Fruit fly (Drosophila melanogaster): ENCODE data around the gene CG1208.
A peak's percentile ranks its signal among the peaks of the same experiment; 100 is the strongest.

The CG1208 gene

dm6 chr3R:5791497-5791896 is 39.9 kb upstream of the CG1208 start, which contains the start of gene Hpf1 (continued):
- TF ChIP-seq CG12391 (tag; optimal IDR thresholded peaks at IDR 0.05), result peak; percentile 98
- TF ChIP-seq CG16813 (GFP tag; IDR thresholded peaks at IDR 0.05; ENCODE audit: partially characterized antibody), result no peak
- TF ChIP-seq Lhr (GFP tag; optimal IDR thresholded peaks at IDR 0.05), result peak; percentile 93
- no peak for TF ChIP-seq usp (GFP tag; optimal IDR thresholded peaks at IDR 0.05)
- peak; percentile 98 for TF ChIP-seq CG34376 (GFP tag; optimal IDR thresholded peaks at IDR 0.05)
- TF ChIP-seq CG1233 (GFP tag; optimal IDR thresholded peaks at IDR 0.05), result peak; percentile 97
- peak; percentile 94 for TF ChIP-seq trem (tag; optimal IDR thresholded peaks at IDR 0.05)
- TF ChIP-seq CG15269 (tag; optimal IDR thresholded peaks at IDR 0.05), result peak; percentile 99
- peak; percentile 96 for TF ChIP-seq gsb (GFP tag; IDR thresholded peaks at IDR 0.05)
- TF ChIP-seq Nf-YB (GFP tag; optimal IDR thresholded peaks at IDR 0.05), result peak; percentile 88
- peak; percentile 91 for TF ChIP-seq sqz (GFP tag; optimal IDR thresholded peaks at IDR 0.05)
- TF ChIP-seq CG13894 (tag; optimal IDR thresholded peaks at IDR 0.05), result peak; percentile 98
- peak; percentile 99 for TF ChIP-seq CG7839 (tag; optimal IDR thresholded peaks at IDR 0.05)
- peak; percentile 98 for TF ChIP-seq CG3065 (GFP tag; optimal IDR thresholded peaks at IDR 0.05)
- TF ChIP-seq CG17328 (GFP tag; IDR thresholded peaks at IDR 0.05), result peak; percentile 96
- peak; percentile 97 to 99 for TF ChIP-seq Pdp1 (GFP tag; optimal IDR thresholded peaks at IDR 0.05)
- peak; percentile 98 for TF ChIP-seq sob (GFP tag; IDR thresholded peaks at IDR 0.05)
- peak; percentile 98 for TF ChIP-seq Drgx (GFP tag; IDR thresholded peaks at IDR 0.05)
- TF ChIP-seq B-H2 (GFP tag; optimal IDR thresholded peaks at IDR 0.05), result peak; percentile 97
- no peak for TF ChIP-seq Trl (optimal IDR thresholded peaks at IDR 0.05)
- peak; percentile 99 for TF ChIP-seq Trl (GFP tag; optimal IDR thresholded peaks at IDR 0.05)
- peak; percentile 95 for TF ChIP-seq CG7987 (GFP tag; optimal IDR thresholded peaks at IDR 0.05)
- peak; percentile 98 for TF ChIP-seq Fer2 (tag; optimal IDR thresholded peaks at IDR 0.05)
- peak; percentile 99 for TF ChIP-seq zfh2 (GFP tag; optimal IDR thresholded peaks at IDR 0.05)
- TF ChIP-seq CG2202 (tag; optimal IDR thresholded peaks at IDR 0.05), result peak; percentile 96
- peak; percentile 97 for TF ChIP-seq Taf1 (GFP tag; IDR thresholded peaks at IDR 0.05)
- TF ChIP-seq Adf1 (GFP tag; IDR thresholded peaks at IDR 0.05), result peak; percentile 84
- peak; percentile 99 for TF ChIP-seq bab2 (GFP tag; optimal IDR thresholded peaks at IDR 0.05)
- peak; percentile 98 for TF ChIP-seq dmrt99B (tag; optimal IDR thresholded peaks at IDR 0.05)
- peak; percentile 92 for TF ChIP-seq CG18011 (GFP tag; optimal IDR thresholded peaks at IDR 0.05)
- TF ChIP-seq ato (GFP tag; IDR thresholded peaks at IDR 0.05; ENCODE audit: partially characterized antibody), result no peak
- peak; percentile 97 for TF ChIP-seq CG5245 (GFP tag; optimal IDR thresholded peaks at IDR 0.05)
- peak; percentile 99 for TF ChIP-seq slbo (GFP tag; IDR thresholded peaks at IDR 0.05)
- TF ChIP-seq CG14014 (GFP tag; IDR thresholded peaks at IDR 0.05), result peak; percentile 98
- peak; percentile 90 for TF ChIP-seq CG11560 (tag; IDR thresholded peaks at IDR 0.05)
- TF ChIP-seq Blimp-1 (GFP tag; optimal IDR thresholded peaks at IDR 0.05), result peak; percentile 95
- TF ChIP-seq Mes4 (GFP tag; optimal IDR thresholded peaks at IDR 0.05), result peak; percentile 97
- peak; percentile 80 for TF ChIP-seq CG7928 (GFP tag; optimal IDR thresholded peaks at IDR 0.05)
- TF ChIP-seq C15 (GFP tag; IDR thresholded peaks at IDR 0.05), result peak; percentile 94
- TF ChIP-seq CG1024 (GFP tag; IDR thresholded peaks at IDR 0.05), result peak; percentile 89
- peak; percentile 99 for TF ChIP-seq Chrac-16 (GFP tag; optimal IDR thresholded peaks at IDR 0.05)
- peak; percentile 93 for TF ChIP-seq ssp (GFP tag; IDR thresholded peaks at IDR 0.05)
- TF ChIP-seq CG2712 (tag; optimal IDR thresholded peaks at IDR 0.05), result peak; percentile 98
- TF ChIP-seq Lpt (GFP tag; optimal IDR thresholded peaks at IDR 0.05), result no peak
- peak; percentile 58 to 81 for TF ChIP-seq insv (GFP tag; optimal IDR thresholded peaks at IDR 0.05)
- peak; percentile 97 to 98 for TF ChIP-seq bsh (GFP tag; optimal IDR thresholded peaks at IDR 0.05)
- peak; percentile 80; the same call in 1 of the 2 replicates for TF ChIP-seq CG10321 (GFP tag; IDR thresholded peaks at IDR 0.05)
- peak; percentile 93 for TF ChIP-seq ham (GFP tag; IDR thresholded peaks at IDR 0.05)
- peak; percentile 100 for TF ChIP-seq sens (GFP tag)
- TF ChIP-seq Oaz (GFP tag; IDR thresholded peaks at IDR 0.05), result peak; percentile 96
- peak; percentile 99 for TF ChIP-seq lab (GFP tag; optimal IDR thresholded peaks at IDR 0.05)
